Worm (Caenorhabditis elegans): ENCODE results near the gene msp-38.

ce11 chrIV:10137804-10138203, 5.7 kb downstream of the msp-38 start, which contains the start of gene K08F4.12:
- no peak for TF ChIP-seq pqm-1 (tag; optimal IDR thresholded peaks at IDR 0.05)
- no peak for TF ChIP-seq nhr-11 (tag; optimal IDR thresholded peaks at IDR 0.05)
- no peak for TF ChIP-seq ama-1 (optimal IDR thresholded peaks at IDR 0.05)
- TF ChIP-seq F13H6.1 (tag; optimal IDR thresholded peaks at IDR 0.05): no peak
